Worm (Caenorhabditis elegans): ENCODE measurements around the gene T04C9.2.

- TF ChIP-seq mdl-1 (tag; optimal IDR thresholded peaks at IDR 0.05): no peak
- TF ChIP-seq ama-1 (optimal IDR thresholded peaks at IDR 0.05): no peak
- peak in 1 of 2 experiments; percentile 92 for TF ChIP-seq lsy-2 (tag; optimal IDR thresholded peaks at IDR 0.05)
- no peak for TF ChIP-seq ztf-11 (tag; optimal IDR thresholded peaks at IDR 0.05)
- TF ChIP-seq ceh-44 (GFP tag; IDR thresholded peaks at IDR 0.05): no peak
- no peak for TF ChIP-seq egl-43 (GFP tag; IDR thresholded peaks at IDR 0.05)
- no peak for TF ChIP-seq nhr-76 (tag; optimal IDR thresholded peaks at IDR 0.05)
- no peak for TF ChIP-seq nhr-11 (tag; optimal IDR thresholded peaks at IDR 0.05)
- no peak for TF ChIP-seq sdz-12 (GFP tag; optimal IDR thresholded peaks at IDR 0.05)
- TF ChIP-seq lin-39 (tag; optimal IDR thresholded peaks at IDR 0.05): no peak
- no peak for TF ChIP-seq pha-4 (GFP tag; IDR thresholded peaks at IDR 0.05)
- no peak for TF ChIP-seq pha-4 (tag; optimal IDR thresholded peaks at IDR 0.05)
- TF ChIP-seq nhr-111 (GFP tag; optimal IDR thresholded peaks at IDR 0.05): no peak
- TF ChIP-seq hlh-11 (tag; optimal IDR thresholded peaks at IDR 0.05): no peak
These were observed 17.4 kb downstream of the T04C9.2 start, which contains the start of the genes gcna-1 and eftu-2 for ce11 chrIII:6008989-6009610.
